Worm (Caenorhabditis elegans): ENCODE data around the gene tofu-1.

DNA sequence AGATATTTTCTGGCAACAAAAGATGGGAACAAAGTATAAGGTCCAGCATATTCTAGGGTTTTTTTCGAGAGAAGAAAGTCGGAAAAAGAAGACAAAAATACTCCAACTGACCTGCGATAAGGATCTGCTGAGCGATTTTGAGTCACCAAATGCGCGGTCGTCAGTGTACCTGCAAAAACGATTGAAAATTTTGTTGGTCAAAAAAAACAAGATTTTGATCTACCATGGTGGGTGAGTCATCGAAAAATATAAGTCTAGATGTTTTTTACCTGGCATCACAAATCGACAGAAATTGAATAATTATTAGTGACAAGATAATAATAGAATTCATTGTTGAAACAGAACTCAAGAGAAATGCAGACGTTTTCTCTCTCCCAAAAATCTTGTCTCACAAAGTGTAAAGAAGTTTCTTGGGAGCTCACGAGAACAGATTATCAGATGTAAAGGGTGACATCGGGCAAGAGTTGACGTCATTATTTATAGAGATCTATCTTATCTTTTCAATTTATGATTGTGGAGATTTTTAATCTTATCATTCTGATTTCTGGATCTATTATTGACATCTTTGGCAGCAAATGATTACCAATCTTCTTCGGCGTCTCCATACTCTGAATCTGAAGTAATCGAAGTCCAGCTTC is 4.4 kb downstream of the tofu-1 start:
- TF ChIP-seq lin-13 (GFP tag; optimal IDR thresholded peaks at IDR 0.05) (no peak), unc-39 (tag; optimal IDR thresholded peaks at IDR 0.05) (no peak), snpc-4 (tag; optimal IDR thresholded peaks at IDR 0.05) (no peak)
